Fruit fly (Drosophila melanogaster): ENCODE data around the gene SCOT.

DNA sequence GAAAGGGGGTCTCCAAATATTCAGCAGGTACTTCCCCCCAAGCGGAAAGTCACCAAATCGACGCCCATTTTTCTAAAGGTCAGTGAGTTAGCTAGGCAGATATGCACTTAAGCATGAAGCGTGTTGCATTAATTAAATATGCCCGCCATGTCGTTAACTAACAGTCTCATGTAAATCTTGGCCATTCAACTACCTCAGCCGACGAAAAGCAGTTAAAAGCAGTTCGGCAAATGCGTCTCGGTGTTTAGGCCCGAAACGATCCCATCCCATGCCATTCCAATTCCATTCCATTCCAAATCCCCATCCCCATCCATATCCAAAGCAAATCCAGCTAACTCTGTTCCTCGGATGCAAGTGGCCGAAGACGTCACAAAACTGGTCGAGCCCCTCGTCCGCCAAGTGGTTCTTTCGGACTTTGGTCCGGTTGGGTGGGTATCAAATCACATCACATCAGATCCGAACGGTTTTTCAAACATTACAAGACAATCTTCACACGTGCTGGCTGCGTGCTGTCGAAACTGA, 22.9 kb upstream of the SCOT start:
- TF ChIP-seq psq (optimal IDR thresholded peaks at IDR 0.05) (no peak), Myc (optimal IDR thresholded peaks at IDR 0.05) (no peak), ttk (optimal IDR thresholded peaks at IDR 0.05) (no peak), insv (optimal IDR thresholded peaks at IDR 0.05) (no peak)
